Fruit fly (Drosophila melanogaster) S2 (cell line): ENCODE results near the gene btd.

Experiments used
- CG8478 ChIP-seq: fragments of >200 bp; optimal IDR thresholded peaks from 2 replicates; lab custom pipeline; 2018
- CTCF ChIP-seq, 2 experiments: fragments of >200 bp; optimal IDR thresholded peaks; 2 replicates each; lab custom pipeline; 2018

DNA sequence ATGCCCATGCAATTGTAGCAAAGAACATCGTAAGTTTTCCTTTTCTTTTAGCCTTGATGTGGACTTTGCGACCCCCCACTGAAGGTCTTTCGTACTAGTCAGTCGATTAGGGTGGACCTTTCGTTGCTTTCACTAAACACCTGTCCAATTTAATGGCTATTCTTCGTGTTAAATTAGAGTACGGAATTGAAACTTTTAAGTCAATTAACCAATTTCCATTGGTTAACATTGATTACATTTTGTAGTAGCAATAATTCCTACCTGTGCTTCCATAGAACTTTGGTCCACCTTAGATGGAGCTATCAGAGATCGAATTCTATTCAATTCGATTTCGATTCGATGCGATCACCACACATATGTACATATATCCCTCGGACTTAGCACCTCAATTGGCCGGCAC is 29.6 kb upstream of the btd start:
- TF ChIP-seq CG8478 (lab: Kevin White, UChicago) (no peak), CTCF (optimal IDR thresholded peaks at IDR 0.05; lab: Kevin White, UChicago) (no peak)
